Worm (Caenorhabditis elegans) whole organism, L1 larva: ENCODE results near the gene srw-3.

ENCODE experiments used
- C16A3.4 ChIP-seq: fragments of 150-350 bp; optimal IDR thresholded peaks from 2 replicates; lab custom pipeline; 2014; ENCODE audit warnings: missing biosample characterization, missing genetic modification characterization
- aha-1 ChIP-seq: fragments of 150-350 bp; optimal IDR thresholded peaks from 2 replicates; lab custom pipeline; 2014; ENCODE audit warnings: missing biosample characterization, missing genetic modification characterization
- ceh-82 ChIP-seq, 3 experiments: fragments of 150-350 bp in 1 of 3; sonication (generic microtip) in 2 of 3; optimal IDR thresholded peaks; 2 replicates each; lab custom pipeline; 2014 to 2017; ENCODE audit warnings: missing biosample characterization in 3 of 3, missing genetic modification characterization in 3 of 3
- ces-1 ChIP-seq: fragments of 150-350 bp; optimal IDR thresholded peaks from 2 replicates; lab custom pipeline; 2014; ENCODE audit warnings: missing biosample characterization, missing genetic modification reagents, missing genetic modification characterization
- lsy-2 ChIP-seq, 2 experiments: fragments of 150-350 bp; optimal IDR thresholded peaks; 2 replicates each; lab custom pipeline; 2014; ENCODE audit warnings: missing biosample characterization in 2 of 2, missing genetic modification characterization in 2 of 2

DNA sequence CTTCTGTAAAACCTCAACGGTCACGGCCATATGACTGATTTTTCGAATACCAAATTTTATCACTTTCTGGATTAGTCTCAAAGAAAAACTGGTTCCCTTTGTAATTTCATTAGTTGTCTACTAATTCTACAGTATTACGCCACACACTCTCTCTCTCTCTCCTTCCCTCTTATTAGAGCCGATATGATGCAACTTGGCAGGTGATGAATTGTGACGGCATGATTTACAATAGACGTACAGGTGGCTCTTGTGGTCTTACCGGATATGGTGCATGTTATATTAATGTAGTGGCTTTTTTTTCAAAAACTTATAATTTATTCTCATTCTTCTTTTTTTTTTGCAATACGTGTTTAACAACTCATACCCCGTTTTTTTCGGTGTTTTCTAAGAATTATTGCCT is 36.5 kb downstream of the srw-3 start:
- no peak for TF ChIP-seq ceh-82 (tag; optimal IDR thresholded peaks at IDR 0.05; lab: Kevin White, UChicago)
- no peak for TF ChIP-seq ces-1 (GFP tag; lab: Kevin White, UChicago)
- TF ChIP-seq lsy-2 (tag; optimal IDR thresholded peaks at IDR 0.05; lab: Kevin White, UChicago), result no peak
- no peak for TF ChIP-seq aha-1
- TF ChIP-seq C16A3.4 (tag; lab: Kevin White, UChicago), result no peak
